Worm (Caenorhabditis elegans): ENCODE measurements around the gene F12E12.2.

F12E12.2 gene

DNA sequence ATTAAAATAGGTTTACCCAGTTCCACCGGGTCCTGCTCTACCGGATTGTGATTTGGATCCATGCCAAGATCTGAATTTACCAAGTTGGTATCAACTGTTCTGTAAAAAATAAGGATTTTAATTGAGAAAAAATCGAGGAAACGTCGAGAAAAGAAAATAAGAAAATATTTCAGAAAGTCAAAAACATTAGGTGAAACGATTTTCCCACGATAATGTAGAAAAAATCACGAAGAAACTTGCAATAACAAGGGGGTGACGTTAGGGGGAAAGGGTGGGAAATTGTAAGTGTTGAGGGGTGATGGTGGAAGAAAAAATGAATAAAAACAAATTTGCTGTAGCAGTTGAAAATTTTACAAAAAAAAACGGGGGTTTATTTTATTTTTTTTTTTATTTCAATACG, 33.4 kb downstream of the F12E12.2 start, which contains the start of gene T24E12.10:
T24E12.10 (minus strand) TSS at position 101 of the 400 bp plus-strand sequence.
- TF ChIP-seq T22C8.4 (GFP tag; IDR thresholded peaks at IDR 0.05) (no peak), tab-1 (GFP tag; IDR thresholded peaks at IDR 0.05) (no peak), ref-1 (GFP tag; conservative IDR thresholded peaks at IDR 0.05) (no peak), flt-1 (GFP tag; IDR thresholded peaks at IDR 0.05) (no peak), cog-1 (tag; optimal IDR thresholded peaks at IDR 0.05) (no peak), ztf-29 (GFP tag; IDR thresholded peaks at IDR 0.05) (no peak), med-1 (GFP tag; optimal IDR thresholded peaks at IDR 0.05; ENCODE audit: insufficient read depth) (no peak), ztf-23 (GFP tag; IDR thresholded peaks at IDR 0.05) (no peak), klf-2 (GFP tag; conservative IDR thresholded peaks at IDR 0.05) (no peak)

DNA sequence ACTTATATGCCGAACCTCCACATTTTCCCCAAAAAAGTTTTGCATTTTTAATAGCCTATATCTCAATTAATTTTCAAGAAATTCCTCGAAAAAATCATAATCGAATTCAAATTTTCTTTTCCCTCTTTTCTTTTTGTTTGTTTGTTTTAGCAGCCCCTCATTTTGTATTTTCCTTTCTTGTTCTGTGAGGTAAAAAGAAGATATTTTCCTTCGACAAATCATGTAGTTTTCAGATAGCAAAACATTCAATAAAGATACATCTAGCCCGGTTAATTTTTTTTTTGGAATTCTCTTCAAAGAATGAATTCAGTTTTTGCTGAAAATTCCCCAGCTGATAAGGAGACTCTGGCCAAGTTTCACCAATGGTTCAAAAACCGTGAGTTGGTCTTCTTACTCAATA, 36.0 kb downstream of the F12E12.2 start, which contains the start of gene T24E12.3:
T24E12.3 (plus strand) TSS at position 301 of the 400 bp plus-strand sequence.
- no peak for TF ChIP-seq cog-1 (tag; optimal IDR thresholded peaks at IDR 0.05)
- no peak for TF ChIP-seq ztf-23 (GFP tag; IDR thresholded peaks at IDR 0.05)
- TF ChIP-seq tab-1 (GFP tag; IDR thresholded peaks at IDR 0.05) = no peak
- TF ChIP-seq ztf-29 (GFP tag; IDR thresholded peaks at IDR 0.05) = no peak
- no peak for TF ChIP-seq med-1 (GFP tag; optimal IDR thresholded peaks at IDR 0.05; ENCODE audit: insufficient read depth)
- TF ChIP-seq klf-2 (GFP tag; conservative IDR thresholded peaks at IDR 0.05) = no peak
- TF ChIP-seq T22C8.4 (GFP tag; IDR thresholded peaks at IDR 0.05) = no peak
- no peak for TF ChIP-seq ref-1 (GFP tag; conservative IDR thresholded peaks at IDR 0.05)
- TF ChIP-seq flt-1 (GFP tag; IDR thresholded peaks at IDR 0.05) = no peak

DNA sequence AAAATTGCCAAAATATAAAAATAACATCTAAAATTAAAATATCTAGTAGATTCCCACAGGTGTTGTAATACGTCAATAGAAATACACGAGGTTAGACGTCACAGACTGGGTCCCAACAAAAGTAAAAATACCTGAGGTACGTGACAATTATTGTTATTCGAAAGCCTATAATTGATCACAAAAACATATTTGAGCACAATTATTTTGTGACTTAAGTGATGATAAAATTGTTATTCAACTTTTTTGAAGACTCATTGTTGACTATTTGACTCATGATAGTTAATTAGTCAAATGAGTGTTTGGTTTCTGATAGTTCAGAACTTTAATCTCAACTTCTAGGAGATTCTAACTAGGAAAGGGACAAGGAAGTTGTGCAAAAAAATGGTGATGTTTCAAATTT, 38.1 kb downstream of the F12E12.2 start:
- TF ChIP-seq flt-1 (GFP tag; IDR thresholded peaks at IDR 0.05) (no peak), tab-1 (GFP tag; IDR thresholded peaks at IDR 0.05) (no peak), med-1 (GFP tag; optimal IDR thresholded peaks at IDR 0.05; ENCODE audit: insufficient read depth) (no peak), klf-2 (GFP tag; conservative IDR thresholded peaks at IDR 0.05) (no peak), cog-1 (tag; optimal IDR thresholded peaks at IDR 0.05) (no peak), ztf-29 (GFP tag; IDR thresholded peaks at IDR 0.05) (no peak), ref-1 (GFP tag; conservative IDR thresholded peaks at IDR 0.05) (no peak), ztf-23 (GFP tag; IDR thresholded peaks at IDR 0.05) (no peak), T22C8.4 (GFP tag; IDR thresholded peaks at IDR 0.05) (no peak)

DNA sequence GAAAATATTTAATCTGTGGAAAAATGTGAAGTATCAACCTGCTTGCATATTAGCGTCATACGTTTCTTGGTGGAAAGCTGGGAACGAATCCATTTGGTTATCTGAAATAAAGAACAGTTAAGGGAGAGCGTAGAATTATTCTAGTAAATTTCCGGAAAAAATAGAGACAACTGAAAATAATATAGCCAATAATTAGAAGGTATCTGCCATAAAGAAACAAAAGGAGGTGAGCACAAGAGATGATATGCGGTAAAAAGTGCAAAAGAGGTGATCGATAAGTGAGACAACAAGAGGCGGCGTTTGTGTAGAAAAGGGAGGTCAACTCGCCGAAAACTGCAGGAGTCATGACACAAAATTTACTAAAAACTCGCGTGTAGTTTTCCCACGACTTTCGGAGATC, 39.7 kb downstream of the F12E12.2 start, which contains the start of gene T24E12.11:
T24E12.11 (minus strand) TSS at position 101 of the 400 bp plus-strand sequence.
- no peak for TF ChIP-seq T22C8.4 (GFP tag; IDR thresholded peaks at IDR 0.05)
- TF ChIP-seq tab-1 (GFP tag; IDR thresholded peaks at IDR 0.05) = no peak
- TF ChIP-seq ztf-29 (GFP tag; IDR thresholded peaks at IDR 0.05) = no peak
- no peak for TF ChIP-seq ztf-23 (GFP tag; IDR thresholded peaks at IDR 0.05)
- TF ChIP-seq klf-2 (GFP tag; conservative IDR thresholded peaks at IDR 0.05) = no peak
- no peak for TF ChIP-seq med-1 (GFP tag; optimal IDR thresholded peaks at IDR 0.05; ENCODE audit: insufficient read depth)
- no peak for TF ChIP-seq ref-1 (GFP tag; conservative IDR thresholded peaks at IDR 0.05)
- TF ChIP-seq cog-1 (tag; optimal IDR thresholded peaks at IDR 0.05) = no peak
- TF ChIP-seq flt-1 (GFP tag; IDR thresholded peaks at IDR 0.05) = no peak

DNA sequence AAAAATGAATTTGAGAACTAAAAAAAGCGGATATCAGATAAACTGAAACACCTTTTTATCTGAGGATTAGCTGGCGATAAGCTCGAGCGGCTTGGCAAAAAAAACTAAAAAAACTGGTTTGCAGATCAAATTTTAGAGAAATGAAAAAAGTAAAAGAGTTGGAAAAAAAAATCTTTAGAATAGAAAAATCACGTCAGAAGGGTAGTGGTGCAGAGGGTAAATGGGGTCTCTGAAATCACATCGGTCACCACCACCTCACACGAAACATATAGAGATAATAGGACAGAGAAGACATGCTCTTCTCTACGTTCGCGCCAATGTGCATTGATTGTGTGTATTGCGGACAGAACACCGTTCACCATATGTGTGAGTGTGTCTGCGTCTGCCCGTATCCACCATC, 41.5 kb downstream of the F12E12.2 start:
- TF ChIP-seq ztf-23 (GFP tag; IDR thresholded peaks at IDR 0.05) = no peak
- no peak for TF ChIP-seq flt-1 (GFP tag; IDR thresholded peaks at IDR 0.05)

DNA sequence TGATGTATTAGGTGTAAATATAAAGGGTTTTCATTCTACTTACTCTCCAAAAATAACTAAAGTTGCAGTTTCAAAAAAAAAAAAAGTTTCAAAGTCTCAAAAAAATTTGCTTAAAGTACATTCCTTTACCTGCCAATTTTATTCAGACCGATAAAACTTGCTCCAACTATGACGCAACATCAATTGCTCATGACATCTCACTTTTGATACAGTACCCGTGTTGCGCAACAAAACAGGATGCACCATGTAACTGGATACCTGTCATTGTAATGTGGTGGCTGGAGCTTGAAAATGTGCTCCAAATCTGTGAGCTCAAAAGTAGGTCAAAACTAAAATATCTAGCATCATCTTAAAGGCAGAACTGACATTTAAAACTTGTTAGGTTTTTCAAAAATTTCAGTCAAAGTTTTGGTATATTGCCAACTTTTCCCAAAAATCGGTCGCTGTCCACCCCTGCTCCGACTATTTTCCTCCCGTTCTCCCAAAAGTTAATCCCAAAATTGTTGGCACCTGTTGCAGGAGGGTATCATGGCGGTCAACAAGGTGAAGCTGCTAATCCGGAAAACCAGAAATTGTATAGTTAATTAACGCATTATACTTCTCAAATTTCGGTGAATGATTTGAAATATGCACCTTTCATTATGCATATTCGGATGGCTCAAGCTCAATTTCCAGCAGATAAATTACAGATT, 42.7 kb downstream of the F12E12.2 start, which contains the start of gene T24E12.2:
T24E12.2 (plus strand) TSS at position 642 of the 692 bp plus-strand sequence.
- TF ChIP-seq klf-2 (GFP tag; conservative IDR thresholded peaks at IDR 0.05) (no peak), flt-1 (GFP tag; IDR thresholded peaks at IDR 0.05) (no peak), cog-1 (tag; optimal IDR thresholded peaks at IDR 0.05) (no peak), med-1 (GFP tag; optimal IDR thresholded peaks at IDR 0.05; ENCODE audit: insufficient read depth) (no peak), ref-1 (GFP tag; conservative IDR thresholded peaks at IDR 0.05) (no peak), ztf-23 (GFP tag; IDR thresholded peaks at IDR 0.05) (no peak), ztf-29 (GFP tag; IDR thresholded peaks at IDR 0.05) (no peak), T22C8.4 (GFP tag; IDR thresholded peaks at IDR 0.05) (no peak), tab-1 (GFP tag; IDR thresholded peaks at IDR 0.05) (no peak)

DNA sequence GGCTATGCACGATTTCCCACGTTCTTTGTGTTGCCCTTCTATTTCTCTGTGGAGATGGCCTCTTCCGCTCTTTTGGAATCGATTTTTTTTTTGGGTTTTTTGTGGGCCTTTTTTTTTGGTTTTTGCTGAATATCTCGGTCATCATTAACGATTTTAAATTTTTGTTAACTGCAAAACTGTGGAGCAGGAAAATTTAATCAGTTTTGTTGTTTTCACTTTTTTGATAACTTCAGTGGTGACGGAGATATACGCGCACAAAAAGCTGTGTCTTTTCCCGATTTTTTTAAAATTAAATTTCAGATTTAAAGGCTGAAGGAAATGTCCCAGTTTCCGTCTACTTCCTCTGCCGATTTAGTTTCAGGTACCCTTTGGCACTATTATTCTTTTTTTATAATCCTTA, 45.5 kb downstream of the F12E12.2 start, which contains the start of gene T24E12.1:
T24E12.1 (plus strand) TSS at position 301 of the 400 bp plus-strand sequence.
- TF ChIP-seq ztf-29 (GFP tag; IDR thresholded peaks at IDR 0.05) (no peak), flt-1 (GFP tag; IDR thresholded peaks at IDR 0.05) (no peak)

DNA sequence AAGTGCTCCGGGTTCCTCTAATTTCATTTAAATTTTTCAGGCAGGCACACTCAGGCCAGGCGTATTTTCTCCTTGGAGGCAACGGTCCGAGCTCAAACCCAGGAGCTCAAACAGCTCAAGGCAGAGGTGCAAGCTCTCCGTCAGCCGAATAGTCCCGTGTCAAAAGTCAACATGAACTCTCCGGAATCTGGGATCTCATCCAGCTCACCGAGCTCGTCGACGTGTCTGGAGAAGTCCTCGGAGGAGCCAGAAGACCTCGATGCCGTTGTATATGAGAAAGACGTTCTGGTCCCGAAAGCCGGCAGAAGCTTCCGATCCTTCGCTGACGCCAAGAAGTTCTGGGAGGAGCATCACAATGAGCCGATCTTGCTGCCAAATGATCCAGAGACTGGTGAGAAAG, 46.0 kb downstream of the F12E12.2 start:
- no peak for TF ChIP-seq ztf-23 (GFP tag; IDR thresholded peaks at IDR 0.05)
- no peak for TF ChIP-seq T22C8.4 (GFP tag; IDR thresholded peaks at IDR 0.05)
- no peak for TF ChIP-seq med-1 (GFP tag; optimal IDR thresholded peaks at IDR 0.05; ENCODE audit: insufficient read depth)

DNA sequence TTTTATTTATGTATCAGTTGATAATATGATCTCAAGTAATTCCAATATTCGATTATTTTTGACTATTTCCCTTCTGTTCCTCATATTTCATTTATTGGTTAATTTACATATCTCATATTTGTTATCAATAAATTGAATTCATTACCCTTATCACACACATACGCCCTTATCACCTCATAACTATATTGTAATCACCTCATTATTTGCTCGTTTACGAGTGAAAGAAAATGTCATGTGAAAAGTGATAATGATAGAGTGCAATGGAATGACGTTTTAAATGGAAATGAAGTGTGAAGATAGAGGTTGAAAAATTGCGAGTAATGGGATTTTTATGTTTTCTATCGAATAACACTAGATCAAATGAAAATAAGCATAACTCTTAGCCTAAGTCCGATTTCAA, 46.8 kb downstream of the F12E12.2 start:
- TF ChIP-seq ztf-23 (GFP tag; IDR thresholded peaks at IDR 0.05) = no peak
- no peak for TF ChIP-seq med-1 (GFP tag; optimal IDR thresholded peaks at IDR 0.05; ENCODE audit: insufficient read depth)

DNA sequence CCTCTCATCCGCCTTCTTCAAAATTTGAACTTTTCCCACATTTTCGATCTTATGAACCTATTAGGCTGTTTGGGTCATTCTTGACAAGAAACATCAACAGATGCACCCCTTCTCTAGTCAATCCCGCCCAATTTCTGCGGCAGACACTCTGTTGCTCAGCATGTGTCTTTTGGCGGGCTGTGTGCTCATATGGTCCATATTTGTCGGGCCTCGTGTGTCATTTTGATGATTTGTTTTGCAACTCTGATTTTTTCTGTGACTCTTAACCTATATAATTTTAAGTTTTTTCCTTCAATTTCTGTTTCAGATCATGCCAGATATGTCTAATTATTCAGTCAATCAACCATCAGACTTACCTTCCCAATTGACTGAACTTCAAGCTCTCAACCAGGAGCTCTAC, 47.4 kb downstream of the F12E12.2 start, which contains the start of gene T24E12.13:
T24E12.13 (plus strand) TSS at position 301 of the 400 bp plus-strand sequence.
- TF ChIP-seq ztf-29 (GFP tag; IDR thresholded peaks at IDR 0.05) = no peak
- TF ChIP-seq flt-1 (GFP tag; IDR thresholded peaks at IDR 0.05) = no peak
- TF ChIP-seq ref-1 (GFP tag; conservative IDR thresholded peaks at IDR 0.05) = no peak
- TF ChIP-seq med-1 (GFP tag; optimal IDR thresholded peaks at IDR 0.05; ENCODE audit: insufficient read depth) = no peak
- TF ChIP-seq ztf-23 (GFP tag; IDR thresholded peaks at IDR 0.05) = no peak
- TF ChIP-seq T22C8.4 (GFP tag; IDR thresholded peaks at IDR 0.05) = no peak
- TF ChIP-seq tab-1 (GFP tag; IDR thresholded peaks at IDR 0.05) = no peak
- no peak for TF ChIP-seq cog-1 (tag; optimal IDR thresholded peaks at IDR 0.05)
- TF ChIP-seq klf-2 (GFP tag; conservative IDR thresholded peaks at IDR 0.05) = no peak
